Fruit fly (Drosophila melanogaster) whole organism: ENCODE measurements around the gene CG44014.

Source experiments
- CG8478 ChIP-seq: fragments of >200 bp; optimal IDR thresholded peaks from 2 replicates; lab custom pipeline; 2018; ENCODE audit warnings: inconsistent platforms
- Dll ChIP-seq: fragments of >200 bp; optimal IDR thresholded peaks from 2 replicates; lab custom pipeline; 2017

dm6 chr3R:15480068-15480467 is 28.6 kb downstream of the CG44014 start:
- no peak for TF ChIP-seq Dll (lab: Kevin White, UChicago)
- no peak for TF ChIP-seq CG8478
